Fruit fly (Drosophila melanogaster) whole organism, wandering third instar larva: ENCODE results near the gene CG42458.

Experiments used
- HLH106 ChIP-seq: fragments of 200-800 bp; optimal IDR thresholded peaks from 3 replicates; lab custom pipeline; 2019; ENCODE audit warnings: missing biosample characterization, mild to moderate bottlenecking, missing genetic modification characterization, moderate library complexity
- Jra ChIP-seq: sonication (Bioruptor generic); optimal IDR thresholded peaks from 2 replicates; lab custom pipeline; 2016; ENCODE audit warnings: missing biosample characterization, missing genetic modification characterization
- Myc ChIP-seq: fragments of >200 bp; optimal IDR thresholded peaks from 2 replicates; lab custom pipeline; 2017
- Sp1 ChIP-seq: fragments of 200-800 bp; sonication (Bioruptor generic); optimal IDR thresholded peaks from 3 replicates; lab custom pipeline; 2019; ENCODE audit warnings: missing biosample characterization, mild to moderate bottlenecking, missing genetic modification characterization, moderate library complexity
- dsf ChIP-seq: sonication (Bioruptor generic); optimal IDR thresholded peaks from 2 replicates; lab custom pipeline; 2016; ENCODE audit warnings: missing biosample characterization, missing genetic modification characterization, borderline replicate concordance
- fru ChIP-seq: fragments of 200-800 bp; sonication (Bioruptor generic); optimal IDR thresholded peaks from 3 replicates; lab custom pipeline; 2016; ENCODE audit warnings: missing biosample characterization, mild to moderate bottlenecking, missing genetic modification characterization
- jim ChIP-seq: fragments of 175-275, 200-325 bp; sonication (Bioruptor generic); optimal IDR thresholded peaks from 2 replicates; lab custom pipeline; 2016; ENCODE audit warnings: missing biosample characterization, mild to moderate bottlenecking, missing genetic modification characterization
- pan ChIP-seq: fragments of >200 bp; optimal IDR thresholded peaks from 2 replicates; lab custom pipeline; 2017
- psq ChIP-seq: fragments of 200-800 bp; sonication (Bioruptor generic); optimal IDR thresholded peaks from 3 replicates; lab custom pipeline; 2017; ENCODE audit warnings: missing biosample characterization, mild to moderate bottlenecking, missing genetic modification characterization, moderate library complexity
- sv ChIP-seq: fragments of 200-800 bp; sonication (Bioruptor generic); optimal IDR thresholded peaks from 3 replicates; lab custom pipeline; 2016; ENCODE audit warnings: missing biosample characterization, missing genetic modification characterization
- tai ChIP-seq: sonication (Bioruptor generic); optimal IDR thresholded peaks from 2 replicates; lab custom pipeline; 2016; ENCODE audit warnings: missing biosample characterization, missing genetic modification characterization
- usp ChIP-seq: fragments of >200 bp; optimal IDR thresholded peaks from 2 replicates; lab custom pipeline; 2017; ENCODE audit warnings: missing biosample characterization, missing genetic modification characterization

DNA sequence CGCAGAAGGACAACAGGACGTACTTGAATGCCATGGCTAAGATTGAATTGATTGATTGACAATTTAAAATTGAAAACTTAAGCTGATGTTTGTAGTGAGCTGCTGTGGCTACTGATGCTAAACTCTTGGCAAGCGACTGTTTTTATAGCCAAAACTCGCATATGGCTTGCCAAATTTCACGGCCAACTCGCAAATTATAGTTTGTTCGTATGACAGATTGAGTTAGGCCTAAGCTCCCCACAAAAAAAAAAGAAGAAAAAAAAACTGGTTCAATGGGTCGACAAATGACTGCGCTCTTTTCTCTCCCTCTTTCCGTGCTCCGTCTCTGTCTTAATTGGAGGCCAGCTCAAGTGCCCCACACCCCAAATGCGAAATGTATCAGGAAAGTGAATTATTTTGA lies 46.6 kb downstream of the CG42458 start, which contains the start of gene CG8543:
- TF ChIP-seq psq (no peak), Sp1 (no peak), tai (GFP tag; lab: Kevin White, UChicago) (no peak), pan (lab: Kevin White, UChicago) (no peak), HLH106 (tag; lab: Kevin White, UChicago) (no peak), dsf (GFP tag; lab: Kevin White, UChicago) (no peak), Myc (lab: Kevin White, UChicago) (no peak), sv (GFP tag; lab: Kevin White, UChicago) (no peak), fru (GFP tag; lab: Kevin White, UChicago) (no peak), usp (GFP tag; lab: Kevin White, UChicago) (no peak), Jra (GFP tag; lab: Kevin White, UChicago) (no peak), jim (GFP tag; lab: Kevin White, UChicago) (no peak)
